Fruit fly (Drosophila melanogaster) whole organism, wandering third instar larva: ENCODE results near the gene CG32115.

Source experiments
- CG32264 ChIP-seq: fragments of 200-800 bp; sonication (Bioruptor generic); optimal IDR thresholded peaks from 2 replicates; lab custom pipeline; 2016; ENCODE audit warnings: missing biosample characterization, missing genetic modification characterization
- CrebA ChIP-seq: fragments of 200-800 bp; sonication (Bioruptor generic); optimal IDR thresholded peaks from 2 replicates; lab custom pipeline; 2016; ENCODE audit warnings: missing biosample characterization, mild to moderate bottlenecking, missing genetic modification characterization, borderline replicate concordance
- OdsH ChIP-seq: fragments of 200-800 bp; sonication (Bioruptor generic); optimal IDR thresholded peaks from 2 replicates; lab custom pipeline; 2016; ENCODE audit warnings: missing biosample characterization, mild to moderate bottlenecking, missing genetic modification characterization
- brk ChIP-seq: fragments of 200-800 bp; sonication (Bioruptor generic); optimal IDR thresholded peaks from 2 replicates; lab custom pipeline; 2016; ENCODE audit warnings: missing biosample characterization, mild to moderate bottlenecking, missing genetic modification characterization
- dsf ChIP-seq: sonication (Bioruptor generic); optimal IDR thresholded peaks from 2 replicates; lab custom pipeline; 2016; ENCODE audit warnings: missing biosample characterization, missing genetic modification characterization, borderline replicate concordance
- h ChIP-seq: fragments of 200-800 bp; sonication (Bioruptor generic); optimal IDR thresholded peaks from 3 replicates; lab custom pipeline; 2016; ENCODE audit warnings: missing biosample characterization, mild to moderate bottlenecking, missing genetic modification characterization
- jim ChIP-seq: fragments of 175-275, 200-325 bp; sonication (Bioruptor generic); optimal IDR thresholded peaks from 2 replicates; lab custom pipeline; 2016; ENCODE audit warnings: missing biosample characterization, mild to moderate bottlenecking, missing genetic modification characterization
- lola ChIP-seq: fragments of >200 bp; optimal IDR thresholded peaks from 2 replicates; lab custom pipeline; 2017; ENCODE audit warnings: missing biosample characterization, missing genetic modification characterization
- psq ChIP-seq: fragments of 200-800 bp; sonication (Bioruptor generic); optimal IDR thresholded peaks from 3 replicates; lab custom pipeline; 2017; ENCODE audit warnings: missing biosample characterization, mild to moderate bottlenecking, missing genetic modification characterization, moderate library complexity
- usp ChIP-seq: fragments of >200 bp; optimal IDR thresholded peaks from 2 replicates; lab custom pipeline; 2017; ENCODE audit warnings: missing biosample characterization, missing genetic modification characterization
- woc ChIP-seq: sonication (Bioruptor generic); optimal IDR thresholded peaks from 2 replicates; lab custom pipeline; 2016; ENCODE audit warnings: missing biosample characterization, mild to moderate bottlenecking, missing genetic modification characterization

- TF ChIP-seq h (no peak), jim (GFP tag; lab: Kevin White, UChicago) (no peak), dsf (GFP tag; lab: Kevin White, UChicago) (no peak), brk (GFP tag; lab: Kevin White, UChicago) (no peak), OdsH (GFP tag; lab: Kevin White, UChicago) (no peak), woc (GFP tag; lab: Kevin White, UChicago) (no peak), lola (GFP tag; lab: Kevin White, UChicago) (no peak), usp (GFP tag; lab: Kevin White, UChicago) (no peak), psq (no peak), CG32264 (GFP tag; lab: Kevin White, UChicago) (no peak), CrebA (GFP tag; lab: Kevin White, UChicago) (no peak)
Measured at dm6 chr3L:12862820-12863219, 50.6 kb downstream of the CG32115 start, which contains the start of gene CG10943.
